Worm (Caenorhabditis elegans) whole organism, L4/young adult: Measurements from ENCODE around the gene srv-4.

Experiments
- W03F9.2 ChIP-seq: fragments of 150-350 bp; optimal IDR thresholded peaks from 2 replicates; lab custom pipeline; 2014; ENCODE audit warnings: missing biosample characterization, missing genetic modification characterization
- dao-5 ChIP-seq: sonication (generic microtip); optimal IDR thresholded peaks from 2 replicates; lab custom pipeline; 2016; ENCODE audit warnings: missing genotype, missing genetic modification characterization, moderate library complexity, missing compliant biosample characterization
- him-1 ChIP-seq: sonication (generic microtip); optimal IDR thresholded peaks from 2 replicates; lab custom pipeline; 2016; ENCODE audit warnings: missing genotype, missing genetic modification reagents, missing genetic modification characterization, missing compliant biosample characterization

- no peak for TF ChIP-seq him-1 (tag; lab: Kevin White, UChicago)
- TF ChIP-seq W03F9.2 (tag; lab: Kevin White, UChicago), result no peak
- TF ChIP-seq dao-5 (tag; lab: Kevin White, UChicago), result no peak
Measured at ce11 chrIV:4290472-4290871, 2.2 kb upstream of the srv-4 start, which contains the start of gene dct-7.
